Fruit fly (Drosophila melanogaster): ENCODE data around the gene CG42660.

DNA sequence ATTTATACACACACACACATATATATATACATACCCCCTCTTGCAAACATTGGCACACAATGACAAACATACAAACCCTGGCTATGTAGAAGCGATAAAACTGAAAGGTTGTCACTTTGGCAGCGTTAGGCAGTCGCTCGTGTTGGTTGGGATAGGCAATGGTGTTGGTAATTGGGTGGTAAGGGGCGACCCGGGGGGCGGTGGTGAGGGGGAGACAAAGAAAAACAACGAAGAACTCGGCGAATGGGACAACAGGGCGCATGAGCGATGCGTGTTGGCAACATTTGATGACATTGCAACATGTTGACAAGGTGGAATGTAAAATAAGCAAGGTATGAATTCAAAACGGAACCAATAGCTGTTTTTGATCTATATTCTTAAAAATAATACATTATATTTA, 42.7 kb upstream of the CG42660 start:
- no peak for TF ChIP-seq Myc (optimal IDR thresholded peaks at IDR 0.05)
- no peak for TF ChIP-seq Sin3A (optimal IDR thresholded peaks at IDR 0.05)
- no peak for TF ChIP-seq psq (optimal IDR thresholded peaks at IDR 0.05)
- TF ChIP-seq insv (optimal IDR thresholded peaks at IDR 0.05) = no peak
- TF ChIP-seq ttk (optimal IDR thresholded peaks at IDR 0.05) = no peak

All from Kc167 (cell line).